Worm (Caenorhabditis elegans) whole organism, mixed stage, embryonic: ENCODE results near the gene Y41G9A.6.
A peak's percentile ranks its signal among the peaks of the same experiment; 100 is the strongest.

Experiments
- M03D4.4 ChIP-seq: sonication (generic microtip); optimal IDR thresholded peaks from 2 replicates; lab custom pipeline; 2017; ENCODE audit warnings: mild to moderate bottlenecking, missing genetic modification characterization, missing compliant biosample characterization
- bed-3 ChIP-seq: fragments of 200-800 bp; sonication (Bioruptor generic); optimal IDR thresholded peaks from 3 replicates; lab custom pipeline; 2018; ENCODE audit warnings: mild to moderate bottlenecking, missing genetic modification characterization, moderate library complexity, missing compliant biosample characterization
- blmp-1 ChIP-seq: fragments of 150-350 bp; optimal IDR thresholded peaks from 2 replicates; lab custom pipeline; 2014; ENCODE audit warnings: missing biosample characterization, missing genetic modification characterization
- ceh-39 ChIP-seq: fragments of 150-350 bp; optimal IDR thresholded peaks from 2 replicates; lab custom pipeline; 2014; ENCODE audit warnings: missing biosample characterization, missing genetic modification characterization
- ceh-43 ChIP-seq: fragments of 200-800 bp; sonication (Bioruptor generic); optimal IDR thresholded peaks from 2 replicates; lab custom pipeline; 2018; ENCODE audit warnings: mild to moderate bottlenecking, missing genetic modification characterization, moderate library complexity, missing compliant biosample characterization
- ceh-83 ChIP-seq: fragments of 200-800 bp; sonication (Bioruptor generic); optimal IDR thresholded peaks from 2 replicates; lab custom pipeline; 2018; ENCODE audit warnings: mild to moderate bottlenecking, missing genetic modification characterization, missing compliant biosample characterization
- ces-1 ChIP-seq: fragments of 150-350 bp; optimal IDR thresholded peaks from 2 replicates; lab custom pipeline; 2014; ENCODE audit warnings: missing biosample characterization, missing genetic modification reagents, missing genetic modification characterization
- cnd-1 ChIP-seq: fragments of 200-800 bp; sonication (Bioruptor generic); optimal IDR thresholded peaks from 2 replicates; lab custom pipeline; 2018; ENCODE audit warnings: mild to moderate bottlenecking, missing genetic modification characterization, missing compliant biosample characterization
- drap-1 ChIP-seq: fragments of 200-800 bp; sonication (Bioruptor generic); optimal IDR thresholded peaks from 3 replicates; lab custom pipeline; 2018; ENCODE audit warnings: mild to moderate bottlenecking, missing genetic modification characterization, missing compliant biosample characterization
- elt-1 ChIP-seq: sonication (generic microtip); optimal IDR thresholded peaks from 2 replicates; lab custom pipeline; 2017; ENCODE audit warnings: missing genetic modification characterization, mild to moderate bottlenecking, missing compliant biosample characterization, antibody characterized with exemption, moderate library complexity, borderline replicate concordance; ENCODE audit not compliant: insufficient read depth
- elt-3 ChIP-seq: fragments of 150-350 bp; optimal IDR thresholded peaks from 2 replicates; lab custom pipeline; 2014; ENCODE audit warnings: missing biosample characterization, missing genetic modification characterization
- flh-1 ChIP-seq: fragments of 200-800 bp; sonication (Bioruptor generic); optimal IDR thresholded peaks from 2 replicates; lab custom pipeline; 2018; ENCODE audit warnings: mild to moderate bottlenecking, missing genetic modification characterization, moderate library complexity, missing compliant biosample characterization
- ham-2 ChIP-seq: fragments of 200-800 bp; sonication (Bioruptor generic); optimal IDR thresholded peaks from 2 replicates; lab custom pipeline; 2018; ENCODE audit warnings: mild to moderate bottlenecking, missing genetic modification characterization, missing compliant biosample characterization
- hlh-1 ChIP-seq: fragments of 150-350 bp; optimal IDR thresholded peaks from 2 replicates; lab custom pipeline; 2014; ENCODE audit warnings: missing biosample characterization, missing genetic modification reagents, missing genetic modification characterization
- lin-13 ChIP-seq: fragments of 150-350 bp; optimal IDR thresholded peaks from 2 replicates; lab custom pipeline; 2014; ENCODE audit warnings: missing biosample characterization, missing genetic modification characterization
- lin-32 ChIP-seq: fragments of 200-800 bp; sonication (Bioruptor generic); optimal IDR thresholded peaks from 2 replicates; lab custom pipeline; 2018; ENCODE audit warnings: mild to moderate bottlenecking, missing genetic modification characterization, missing compliant biosample characterization
- lsy-2 ChIP-seq: fragments of 150-350 bp; optimal IDR thresholded peaks from 2 replicates; lab custom pipeline; 2014; ENCODE audit warnings: missing biosample characterization, missing genetic modification characterization
- mab-5 ChIP-seq: fragments of 150-350 bp; optimal IDR thresholded peaks from 2 replicates; lab custom pipeline; 2014; ENCODE audit warnings: missing biosample characterization, missing genetic modification characterization
- mep-1 ChIP-seq: fragments of 150-350 bp; optimal IDR thresholded peaks from 2 replicates; lab custom pipeline; 2017; ENCODE audit warnings: missing biosample characterization, missing genetic modification reagents, missing genetic modification characterization, inconsistent platforms
- mls-2 ChIP-seq: sonication (generic microtip); optimal IDR thresholded peaks from 2 replicates; lab custom pipeline; 2016; ENCODE audit warnings: mild to moderate bottlenecking, missing genetic modification characterization, moderate library complexity, missing compliant biosample characterization
- nhr-12 ChIP-seq: fragments of 150-350 bp; optimal IDR thresholded peaks from 2 replicates; lab custom pipeline; 2014; ENCODE audit warnings: missing biosample characterization, missing genetic modification characterization
- nhr-2 ChIP-seq: fragments of 150-350 bp; optimal IDR thresholded peaks from 2 replicates; lab custom pipeline; 2014; ENCODE audit warnings: missing biosample characterization, missing genetic modification characterization
- nhr-237 ChIP-seq: fragments of 150-350 bp; optimal IDR thresholded peaks from 2 replicates; lab custom pipeline; 2014; ENCODE audit warnings: missing biosample characterization, missing genetic modification characterization
- nhr-28 ChIP-seq: fragments of 150-350 bp; optimal IDR thresholded peaks from 2 replicates; lab custom pipeline; 2014; ENCODE audit warnings: missing biosample characterization, missing genetic modification characterization
- nhr-76 ChIP-seq: sonication (generic microtip); optimal IDR thresholded peaks from 2 replicates; lab custom pipeline; 2017; ENCODE audit warnings: missing biosample characterization, missing genetic modification characterization
- pha-4 ChIP-seq: fragments of 150-350 bp; optimal IDR thresholded peaks from 2 replicates; lab custom pipeline; 2018; ENCODE audit warnings: missing biosample characterization, missing genetic modification reagents, missing genetic modification characterization
- sem-2 ChIP-seq: fragments of 200-800 bp; sonication (Bioruptor generic); optimal IDR thresholded peaks from 2 replicates; lab custom pipeline; 2018; ENCODE audit warnings: mild to moderate bottlenecking, missing genetic modification characterization, missing compliant biosample characterization
- snpc-4 ChIP-seq: fragments of 150-350 bp; optimal IDR thresholded peaks from 2 replicates; lab custom pipeline; 2014; ENCODE audit warnings: missing biosample characterization, missing genetic modification characterization
- sptf-1 ChIP-seq: sonication (generic microtip); optimal IDR thresholded peaks from 2 replicates; lab custom pipeline; 2017; ENCODE audit warnings: mild to moderate bottlenecking, missing genetic modification characterization, moderate library complexity, missing compliant biosample characterization
- tbx-8 ChIP-seq: fragments of 200-800 bp; sonication (Bioruptor generic); optimal IDR thresholded peaks from 2 replicates; lab custom pipeline; 2018; ENCODE audit warnings: mild to moderate bottlenecking, missing genetic modification characterization, moderate library complexity, missing compliant biosample characterization
- unc-120 ChIP-seq: sonication (generic microtip); optimal IDR thresholded peaks from 2 replicates; lab custom pipeline; 2017; ENCODE audit warnings: missing genetic modification characterization, missing compliant biosample characterization; ENCODE audit not compliant: poor library complexity, severe bottlenecking
- unc-39 ChIP-seq: fragments of 150-350 bp; optimal IDR thresholded peaks from 2 replicates; lab custom pipeline; 2014; ENCODE audit warnings: missing biosample characterization, missing genetic modification characterization
- unc-62 ChIP-seq: fragments of 150-350 bp; optimal IDR thresholded peaks from 2 replicates; lab custom pipeline; 2014; ENCODE audit warnings: missing biosample characterization, missing genetic modification reagents, missing genetic modification characterization
- zip-8 ChIP-seq: fragments of 150-350 bp; optimal IDR thresholded peaks from 2 replicates; lab custom pipeline; 2014; ENCODE audit warnings: missing biosample characterization, missing genetic modification characterization
- ztf-11 ChIP-seq: fragments of 150-350 bp; optimal IDR thresholded peaks from 2 replicates; lab custom pipeline; 2014; ENCODE audit warnings: missing biosample characterization, missing genetic modification characterization

Gene Y41G9A.6

DNA sequence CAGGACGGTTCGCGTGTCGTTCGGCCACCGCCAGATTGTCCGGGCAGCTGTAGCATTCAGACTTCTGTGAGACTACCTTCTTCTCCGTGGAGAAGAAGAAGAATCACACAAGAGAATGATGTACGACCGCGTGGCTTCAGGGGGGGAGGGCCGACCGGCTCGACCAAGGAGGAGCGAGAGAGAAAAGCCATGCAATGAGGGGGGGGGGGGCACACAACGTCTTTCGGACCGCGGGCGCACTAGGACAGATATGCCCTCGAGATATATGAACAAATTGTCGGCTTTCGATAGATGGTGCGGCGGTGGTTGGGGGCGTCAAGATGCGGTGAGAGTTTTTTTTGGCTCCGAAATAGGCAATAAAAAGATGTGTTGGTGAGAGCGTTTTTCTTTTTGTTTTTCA, 37.0 kb upstream of the Y41G9A.6 start:
- TF ChIP-seq unc-120 (tag; lab: Kevin White, UChicago) (peak; percentile 3), ceh-43 (GFP tag; lab: Kevin White, UChicago) (no peak), sptf-1 (tag; lab: Kevin White, UChicago) (peak; percentile 43), lin-32 (GFP tag; lab: Kevin White, UChicago) (no peak), blmp-1 (no peak)

DNA sequence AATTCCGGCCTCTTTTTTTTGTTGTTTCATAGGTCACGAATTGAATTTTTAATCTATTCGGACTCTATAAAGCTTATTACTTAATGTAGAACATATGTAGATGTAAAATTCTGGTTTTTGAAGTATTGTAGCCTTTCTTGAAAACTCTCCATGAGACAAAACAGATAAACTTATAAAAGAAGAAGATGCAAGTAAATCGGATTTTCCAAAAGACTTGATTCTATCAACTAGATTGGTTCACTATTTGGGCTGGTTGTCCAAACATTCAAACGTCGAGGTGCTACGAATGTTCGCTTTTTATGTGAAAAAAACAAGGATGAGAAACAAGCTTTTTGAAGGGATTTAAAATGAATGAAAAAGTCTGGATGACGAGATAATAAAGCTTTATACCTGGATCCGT, 36.4 kb upstream of the Y41G9A.6 start:
- TF ChIP-seq ces-1 (GFP tag; lab: Kevin White, UChicago): peak; percentile 93
- TF ChIP-seq zip-8 (tag; lab: Kevin White, UChicago): no peak
- TF ChIP-seq ceh-83 (GFP tag; lab: Kevin White, UChicago): no peak

DNA sequence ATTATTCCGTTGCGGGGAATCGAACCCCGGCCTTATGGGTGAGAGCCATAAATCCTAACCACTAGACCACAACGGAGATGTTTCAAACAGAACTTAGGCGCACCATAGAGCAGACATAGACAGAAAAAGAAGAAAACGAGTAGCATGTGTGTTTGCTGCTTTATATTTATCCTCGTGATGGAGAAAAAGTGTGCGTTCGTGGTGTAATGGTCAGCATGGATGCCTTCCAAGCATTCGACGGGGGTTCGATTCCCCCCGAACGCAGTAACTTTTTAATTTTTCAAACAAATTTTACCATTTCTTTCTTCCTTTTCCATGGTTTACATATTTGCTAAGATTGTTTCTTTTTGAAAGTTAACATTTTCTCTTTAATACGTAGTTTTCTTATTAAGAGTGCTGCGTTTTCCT, 32.4 kb upstream of the Y41G9A.6 start:
- TF ChIP-seq sem-2: peak; percentile 86
- no peak for TF ChIP-seq zip-8 (tag; lab: Kevin White, UChicago)
- TF ChIP-seq snpc-4: no peak
- TF ChIP-seq mls-2 (tag; lab: Kevin White, UChicago): peak; percentile 97
- TF ChIP-seq lin-32 (GFP tag; lab: Kevin White, UChicago): peak; percentile 84
- peak; percentile 27 for TF ChIP-seq mab-5 (tag; lab: Kevin White, UChicago)
- TF ChIP-seq bed-3 (GFP tag; lab: Kevin White, UChicago): peak; percentile 90
- TF ChIP-seq hlh-1 (tag; lab: Kevin White, UChicago): peak; percentile 57
- peak; percentile 96 for TF ChIP-seq drap-1 (GFP tag; lab: Kevin White, UChicago)
- TF ChIP-seq cnd-1 (tag; lab: Kevin White, UChicago): peak; percentile 87
- TF ChIP-seq nhr-2 (tag; lab: Kevin White, UChicago): peak; percentile 34
- peak; percentile 84 for TF ChIP-seq nhr-237 (tag; lab: Kevin White, UChicago)
- TF ChIP-seq flh-1 (GFP tag; lab: Kevin White, UChicago): peak; percentile 88
- TF ChIP-seq ces-1 (GFP tag; lab: Kevin White, UChicago): peak; percentile 88
- peak; percentile 93 for TF ChIP-seq M03D4.4 (tag; lab: Kevin White, UChicago)
- peak; percentile 70 for TF ChIP-seq nhr-28 (tag; lab: Kevin White, UChicago)
- peak; percentile 81 for TF ChIP-seq tbx-8 (GFP tag; lab: Kevin White, UChicago)
- no peak for TF ChIP-seq nhr-12 (tag; lab: Kevin White, UChicago)
- TF ChIP-seq unc-62 (GFP tag; lab: Kevin White, UChicago): peak; percentile 72
- peak; percentile 60 for TF ChIP-seq ztf-11 (tag; lab: Kevin White, UChicago)
- TF ChIP-seq ceh-83 (GFP tag; lab: Kevin White, UChicago): peak; percentile 94
- TF ChIP-seq sptf-1 (tag; lab: Kevin White, UChicago): peak; percentile 97
- TF ChIP-seq ham-2 (GFP tag; lab: Kevin White, UChicago): peak; percentile 89
- TF ChIP-seq unc-120 (tag; lab: Kevin White, UChicago): peak; percentile 97
- TF ChIP-seq lsy-2 (tag; lab: Kevin White, UChicago): peak; percentile 43
- peak; percentile 86 for TF ChIP-seq ceh-43 (GFP tag; lab: Kevin White, UChicago)
- TF ChIP-seq ceh-39: peak; percentile 1
- TF ChIP-seq nhr-76 (tag; lab: Kevin White, UChicago): no peak
- peak; percentile 49 for TF ChIP-seq elt-3 (tag; lab: Kevin White, UChicago)
- peak; percentile 60 for TF ChIP-seq pha-4 (tag; lab: Kevin White, UChicago)
- no peak for TF ChIP-seq blmp-1
- peak; percentile 3 for TF ChIP-seq elt-1 (tag; lab: Kevin White, UChicago)
- peak; percentile 69 for TF ChIP-seq lin-13 (tag; lab: Kevin White, UChicago)
- peak; percentile 49 for TF ChIP-seq unc-39 (tag; lab: Kevin White, UChicago)
- peak; percentile 88 for TF ChIP-seq mep-1 (tag; lab: Kevin White, UChicago)

ce11 chrX:3034203-3034602, 30.6 kb upstream of the Y41G9A.6 start, which contains the start of gene M02F4.2:
Gene M02F4.2, minus strand, starts transcription at chrX:3034303.
- TF ChIP-seq lin-32 (GFP tag; lab: Kevin White, UChicago) (no peak), ztf-11 (tag; lab: Kevin White, UChicago) (no peak), zip-8 (tag; lab: Kevin White, UChicago) (no peak), ces-1 (GFP tag; lab: Kevin White, UChicago) (no peak), nhr-28 (tag; lab: Kevin White, UChicago) (no peak)
